Fruit fly (Drosophila melanogaster) whole organism, embryonic: Measurements from ENCODE around the gene FipoQ.

Experiments used
- ATbp ChIP-seq: fragments of 200-800 bp; sonication (Bioruptor generic); optimal IDR thresholded peaks from 2 replicates; lab custom pipeline; 2017; ENCODE audit warnings: missing biosample characterization, mild to moderate bottlenecking, missing genetic modification characterization, missing genetic modification reagents
- Atf3 ChIP-seq: fragments of 200-800 bp; sonication (Bioruptor generic); optimal IDR thresholded peaks from 3 replicates; lab custom pipeline; 2016; ENCODE audit warnings: missing biosample characterization, missing genetic modification characterization
- B-H1 ChIP-seq: fragments of 200-800 bp; sonication (Bioruptor generic); IDR thresholded peaks from 3 replicates; pipeline ENCODE4 v1.3.6; 2022; ENCODE audit warnings: missing biosample characterization, missing genetic modification characterization
- CG1024 ChIP-seq: fragments of 200-800 bp; sonication (Bioruptor generic); IDR thresholded peaks from 2 replicates; pipeline ENCODE4 v1.3.6; 2022; ENCODE audit warnings: missing biosample characterization, missing genetic modification characterization
- CG10321 ChIP-seq: fragments of 200-800 bp; sonication (Bioruptor generic); IDR thresholded peaks from 2 replicates; pipeline ENCODE4 v1.3.6; 2022; ENCODE audit warnings: missing biosample characterization, missing genetic modification characterization
- CG10366 ChIP-seq: fragments of 200-800 bp; sonication (Bioruptor generic); IDR thresholded peaks from 2 replicates; pipeline ENCODE4 v1.3.6; 2022; ENCODE audit warnings: missing biosample characterization, missing genetic modification characterization
- CG10431 ChIP-seq: fragments of 200-800 bp; sonication (Bioruptor generic); optimal IDR thresholded peaks from 3 replicates; lab custom pipeline; 2018; ENCODE audit warnings: missing biosample characterization, mild to moderate bottlenecking, missing genetic modification characterization
- CG10979 ChIP-seq: fragments of 200-800 bp; sonication (Bioruptor generic); optimal IDR thresholded peaks from 2 replicates; lab custom pipeline; 2018; ENCODE audit warnings: missing biosample characterization, mild to moderate bottlenecking, missing genetic modification characterization, moderate library complexity
- CG12391 ChIP-seq: fragments of 200-800 bp; sonication (Bioruptor generic); optimal IDR thresholded peaks from 3 replicates; lab custom pipeline; 2018; ENCODE audit warnings: missing biosample characterization, mild to moderate bottlenecking, missing genetic modification characterization, moderate library complexity
- CG12769 ChIP-seq: fragments of 200-800 bp; sonication (Bioruptor generic); optimal IDR thresholded peaks from 2 replicates; lab custom pipeline; 2019; ENCODE audit warnings: missing biosample characterization, mild to moderate bottlenecking, missing genetic modification characterization, moderate library complexity
- CG13123 ChIP-seq: fragments of 200-800 bp; sonication (Bioruptor generic); optimal IDR thresholded peaks from 2 replicates; lab custom pipeline; 2016; ENCODE audit warnings: missing biosample characterization, missing genetic modification characterization
- CG13296 ChIP-seq: fragments of 200-800 bp; sonication (Bioruptor generic); optimal IDR thresholded peaks from 3 replicates; lab custom pipeline; 2018; ENCODE audit warnings: missing biosample characterization, mild to moderate bottlenecking, missing genetic modification characterization
- CG13424 ChIP-seq: fragments of 200-800 bp; sonication (Bioruptor generic); optimal IDR thresholded peaks from 2 replicates; lab custom pipeline; 2019; ENCODE audit warnings: missing biosample characterization, mild to moderate bottlenecking, missing genetic modification characterization, moderate library complexity
- CG13775 ChIP-seq: fragments of 200-800 bp; sonication (Bioruptor generic); optimal IDR thresholded peaks from 3 replicates; lab custom pipeline; 2017; ENCODE audit warnings: missing biosample characterization, mild to moderate bottlenecking, missing genetic modification characterization
- CG14710 ChIP-seq: fragments of 200-800 bp; sonication (Bioruptor generic); optimal IDR thresholded peaks from 3 replicates; lab custom pipeline; 2019; ENCODE audit warnings: missing biosample characterization, mild to moderate bottlenecking, missing genetic modification characterization, moderate library complexity
- CG1832 ChIP-seq: fragments of 200-800 bp; sonication (Bioruptor generic); optimal IDR thresholded peaks from 2 replicates; lab custom pipeline; 2017; ENCODE audit warnings: missing biosample characterization, mild to moderate bottlenecking, missing genetic modification characterization, inconsistent platforms
- CG3838 ChIP-seq: fragments of 200-800 bp; sonication (Bioruptor generic); optimal IDR thresholded peaks from 3 replicates; lab custom pipeline; 2016; ENCODE audit warnings: missing biosample characterization, missing genetic modification characterization
- CG6813 ChIP-seq: fragments of 200-800 bp; sonication (Bioruptor generic); optimal IDR thresholded peaks from 2 replicates; lab custom pipeline; 2017; ENCODE audit warnings: missing biosample characterization, missing genetic modification characterization, mild to moderate bottlenecking, moderate library complexity, missing genetic modification reagents
- CG6854 ChIP-seq: fragments of 200-800 bp; sonication (Bioruptor generic); optimal IDR thresholded peaks from 3 replicates; lab custom pipeline; 2017; ENCODE audit warnings: missing biosample characterization, mild to moderate bottlenecking, missing genetic modification characterization
- CG7556 ChIP-seq: fragments of 200-800 bp; sonication (Bioruptor generic); optimal IDR thresholded peaks from 2 replicates; lab custom pipeline; 2017; ENCODE audit warnings: missing biosample characterization, mild to moderate bottlenecking, missing genetic modification characterization
- Drgx ChIP-seq: fragments of 200-800 bp; sonication (Bioruptor generic); IDR thresholded peaks from 2 replicates; pipeline ENCODE4 v1.3.6; 2022; ENCODE audit warnings: missing biosample characterization, missing genetic modification characterization
- E2f2 ChIP-seq: fragments of 200-800 bp; sonication (Bioruptor generic); IDR thresholded peaks from 2 replicates; pipeline ENCODE4 v1.3.6; 2022; ENCODE audit warnings: missing biosample characterization, missing genetic modification characterization
- Eip74EF ChIP-seq, 2 experiments: fragments of 200-800 bp in 1 of 2; fragments of >200 bp in 1 of 2; sonication (Bioruptor generic) in 1 of 2; optimal IDR thresholded peaks; 2 replicates each; lab custom pipeline; 2017 to 2019; ENCODE audit warnings: missing biosample characterization in 2 of 2, missing genetic modification characterization in 2 of 2, mild to moderate bottlenecking in 1 of 2, moderate library complexity in 1 of 2
- Hr39 ChIP-seq: fragments of >200 bp; optimal IDR thresholded peaks from 2 replicates; lab custom pipeline; 2017
- MTF-1 ChIP-seq: fragments of 200-800 bp; sonication (Bioruptor generic); optimal IDR thresholded peaks from 2 replicates; lab custom pipeline; 2018; ENCODE audit warnings: missing biosample characterization, mild to moderate bottlenecking, missing genetic modification characterization, borderline replicate concordance
- Nf-YB ChIP-seq: fragments of 200-800 bp; sonication (Bioruptor generic); optimal IDR thresholded peaks from 3 replicates; lab custom pipeline; 2019; ENCODE audit warnings: missing biosample characterization, mild to moderate bottlenecking, missing genetic modification characterization, moderate library complexity
- Nf-YC ChIP-seq: fragments of 200-800 bp; optimal IDR thresholded peaks from 3 replicates; lab custom pipeline; 2019; ENCODE audit warnings: missing biosample characterization, mild to moderate bottlenecking, missing genetic modification characterization, moderate library complexity
- Oli ChIP-seq: fragments of 200-800 bp; sonication (Bioruptor generic); optimal IDR thresholded peaks from 2 replicates; lab custom pipeline; 2018; ENCODE audit warnings: missing biosample characterization, mild to moderate bottlenecking, missing genetic modification characterization, moderate library complexity
- Poxn ChIP-seq: fragments of 200-800 bp; sonication (Bioruptor generic); IDR thresholded peaks from 2 replicates; pipeline ENCODE4 v1.3.6; 2022; ENCODE audit warnings: missing biosample characterization, missing genetic modification characterization
- ase ChIP-seq: fragments of 200-800 bp; sonication (Bioruptor generic); IDR thresholded peaks from 3 replicates; pipeline ENCODE4 v1.3.6; 2022; ENCODE audit warnings: missing biosample characterization, missing genetic modification characterization
- bsh ChIP-seq, 2 experiments: fragments of 200-800 bp; sonication (Bioruptor generic); optimal IDR thresholded peaks; 2 replicates each; lab custom pipeline; 2017 to 2018; ENCODE audit warnings: mild to moderate bottlenecking in 2 of 2, missing biosample characterization in 2 of 2, missing genetic modification characterization in 2 of 2, moderate library complexity in 1 of 2
- dimm ChIP-seq: fragments of 200-800 bp; sonication (Bioruptor generic); IDR thresholded peaks from 2 replicates; pipeline ENCODE4 v1.3.6; 2022; ENCODE audit warnings: missing biosample characterization, missing genetic modification characterization
- fru ChIP-seq: fragments of >200 bp; optimal IDR thresholded peaks from 2 replicates; lab custom pipeline; 2017
- gcm2 ChIP-seq: fragments of 200-800 bp; sonication (Bioruptor generic); optimal IDR thresholded peaks from 2 replicates; lab custom pipeline; 2016; ENCODE audit warnings: missing biosample characterization, missing genetic modification characterization
- ind ChIP-seq: fragments of 200-800 bp; sonication (Bioruptor generic); optimal IDR thresholded peaks from 3 replicates; lab custom pipeline; 2016; ENCODE audit warnings: missing biosample characterization, missing genetic modification characterization
- kay ChIP-seq: fragments of 200-800 bp; sonication (Bioruptor generic); optimal IDR thresholded peaks from 2 replicates; lab custom pipeline; 2016; ENCODE audit warnings: missing biosample characterization, missing genetic modification characterization
- oc ChIP-seq: fragments of 200-800 bp; sonication (Bioruptor generic); optimal IDR thresholded peaks from 2 replicates; lab custom pipeline; 2018; ENCODE audit warnings: missing biosample characterization, mild to moderate bottlenecking, missing genetic modification characterization, moderate library complexity
- otp ChIP-seq: fragments of 200-800 bp; sonication (Bioruptor generic); IDR thresholded peaks from 3 replicates; pipeline ENCODE4, ENCODE4 v1.3.6; 2022; ENCODE audit warnings: missing biosample characterization, missing genetic modification characterization
- phol ChIP-seq: fragments of 200-800 bp; sonication (Bioruptor generic); optimal IDR thresholded peaks from 3 replicates; lab custom pipeline; 2018; ENCODE audit warnings: missing biosample characterization, mild to moderate bottlenecking, missing genetic modification characterization, moderate library complexity
- pzg ChIP-seq: fragments of 200-800 bp; sonication (Bioruptor generic); optimal IDR thresholded peaks from 3 replicates; lab custom pipeline; 2018; ENCODE audit warnings: missing biosample characterization, mild to moderate bottlenecking, missing genetic modification characterization, moderate library complexity
- so ChIP-seq: fragments of 200-800 bp; sonication (Bioruptor generic); IDR thresholded peaks from 3 replicates; pipeline ENCODE4 v1.3.6; 2022; ENCODE audit warnings: missing biosample characterization, missing genetic modification characterization
- tio ChIP-seq: fragments of 200-800 bp; sonication (Bioruptor generic); optimal IDR thresholded peaks from 2 replicates; lab custom pipeline; 2017; ENCODE audit warnings: missing biosample characterization, missing genetic modification characterization, inconsistent platforms
- tup ChIP-seq: fragments of 200-800 bp; sonication (Bioruptor generic); optimal IDR thresholded peaks from 2 replicates; lab custom pipeline; 2016; ENCODE audit warnings: missing biosample characterization, mild to moderate bottlenecking, missing genetic modification characterization, moderate library complexity
- wor ChIP-seq: fragments of 200-800 bp; sonication (Bioruptor generic); IDR thresholded peaks from 2 replicates; pipeline ENCODE4 v1.3.6; 2022; ENCODE audit warnings: missing biosample characterization, missing genetic modification characterization

FipoQ gene

DNA sequence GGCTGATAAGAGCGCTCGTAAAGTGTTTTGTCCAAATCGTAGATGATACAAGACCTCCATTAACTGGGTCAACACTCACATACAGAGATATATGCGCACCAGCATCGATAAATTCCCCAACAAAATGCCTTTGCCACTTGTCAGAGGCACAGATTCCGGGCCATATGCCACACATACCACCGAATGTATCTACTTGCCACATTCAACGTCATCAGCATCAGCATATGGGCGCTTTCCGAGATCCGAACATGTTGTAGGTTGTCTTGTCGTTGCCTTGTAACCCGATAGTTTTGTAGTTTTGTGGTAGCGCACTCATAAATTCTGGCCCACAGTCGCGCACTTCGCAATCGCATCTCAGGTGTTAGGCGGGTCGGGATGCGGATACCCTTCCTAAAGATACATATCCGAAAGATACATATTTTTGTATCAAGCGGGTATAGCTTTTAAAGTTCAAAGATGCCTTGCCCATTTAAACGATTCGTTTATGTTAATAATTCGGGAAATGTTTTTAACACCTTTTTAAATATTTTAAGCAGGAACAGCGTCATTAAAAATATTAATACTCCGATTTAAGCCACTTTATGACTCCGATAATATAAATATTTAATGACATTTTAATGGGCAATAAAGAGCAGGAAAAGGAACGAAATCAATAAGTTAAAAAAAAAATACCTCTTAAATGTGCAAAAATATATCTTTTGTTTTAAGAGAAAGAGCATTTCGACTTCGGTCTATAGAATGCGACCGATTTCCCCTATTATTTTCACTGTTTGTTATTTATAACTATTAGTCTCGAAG lies 29.6 kb downstream of the FipoQ start (continued):
- peak; percentile 43 for TF ChIP-seq phol
- TF ChIP-seq CG7556 (GFP tag; lab: Kevin White, UChicago) = peak; percentile 19
- no peak for TF ChIP-seq so
- TF ChIP-seq fru = no peak
- no peak for TF ChIP-seq ase
- no peak for TF ChIP-seq pzg
- TF ChIP-seq CG10979 (tag; lab: Kevin White, UChicago) = peak; percentile 56
- TF ChIP-seq E2f2 (GFP tag; lab: Robert Waterston, UW) = no peak
- peak; percentile 24 for TF ChIP-seq tio (GFP tag; lab: Kevin White, UChicago)

- peak; percentile 67 for TF ChIP-seq Nf-YB (GFP tag; lab: Kevin White, UChicago)
- TF ChIP-seq ind (GFP tag; lab: Kevin White, UChicago) = no peak
- peak; percentile 81 for TF ChIP-seq Nf-YC (tag; lab: Kevin White, UChicago)
These were observed 32.0 kb downstream of the FipoQ start for dm6 chr3R:29526565-29526964.

dm6 chr3R:29538436-29538835 lies 43.9 kb downstream of the FipoQ start:
- TF ChIP-seq CG12769 (tag; lab: Kevin White, UChicago) (no peak), CG10366 (GFP tag; lab: Robert Waterston, UW) (no peak), Drgx (GFP tag; lab: Robert Waterston, UW) (peak; percentile 33; the same call in 1 of the 2 replicates), otp (GFP tag; lab: Robert Waterston, UW) (0 out of 3 replicates have a peak, but pooled peaks have one; percentile 22)

- no peak for TF ChIP-seq Poxn (GFP tag; lab: Robert Waterston, UW)
- no peak for TF ChIP-seq CG13296 (GFP tag; lab: Kevin White, UChicago)
- no peak for TF ChIP-seq Hr39 (lab: Kevin White, UChicago)
- TF ChIP-seq bsh (GFP tag; optimal IDR thresholded peaks at IDR 0.05; lab: Kevin White, UChicago) = peak in 1 of 2 experiments; percentile 34
- TF ChIP-seq CG6813 (GFP tag; lab: Kevin White, UChicago) = no peak
- no peak for TF ChIP-seq oc (tag; lab: Kevin White, UChicago)
- TF ChIP-seq MTF-1 (GFP tag; lab: Kevin White, UChicago) = no peak
- TF ChIP-seq CG10431 (GFP tag; lab: Kevin White, UChicago) = no peak
- no peak for TF ChIP-seq gcm2 (GFP tag; lab: Kevin White, UChicago)
- TF ChIP-seq tup (GFP tag; lab: Kevin White, UChicago) = no peak
- TF ChIP-seq ATbp (GFP tag; lab: Kevin White, UChicago) = no peak
- TF ChIP-seq Atf3 = no peak
- no peak for TF ChIP-seq CG1832 (GFP tag; lab: Kevin White, UChicago)
- TF ChIP-seq CG10321 (GFP tag; lab: Robert Waterston, UW) = no peak
- no peak for TF ChIP-seq CG1024 (GFP tag; lab: Robert Waterston, UW)
- TF ChIP-seq CG13424 (tag; lab: Kevin White, UChicago) = no peak
- TF ChIP-seq CG6854 (GFP tag; lab: Kevin White, UChicago) = no peak
- TF ChIP-seq Oli (tag; lab: Kevin White, UChicago) = no peak
- TF ChIP-seq B-H1 (GFP tag; lab: Robert Waterston, UW) = no peak
- no peak for TF ChIP-seq kay
- no peak for TF ChIP-seq dimm (GFP tag; lab: Robert Waterston, UW)
- no peak for TF ChIP-seq Eip74EF (GFP tag; optimal IDR thresholded peaks at IDR 0.05; lab: Kevin White, UChicago)
- TF ChIP-seq wor (GFP tag; lab: Robert Waterston, UW) = no peak
- peak; percentile 41 for TF ChIP-seq CG12391 (tag; lab: Kevin White, UChicago)
- no peak for TF ChIP-seq CG13123 (GFP tag; lab: Kevin White, UChicago)
- TF ChIP-seq CG3838 = no peak
- TF ChIP-seq CG13775 = peak; percentile 20
- peak; percentile 51 for TF ChIP-seq CG14710 (tag; lab: Kevin White, UChicago)
These were observed 46.6 kb downstream of the FipoQ start for dm6 chr3R:29540948-29541741.
